Fruit fly (Drosophila melanogaster) whole organism, pupa: Measurements from ENCODE around the gene Rpp30.

Source experiments
- CG10348 ChIP-seq: fragments of 200-800 bp; sonication (Bioruptor generic); IDR thresholded peaks from 2 replicates; pipeline ENCODE4 v1.3.6; 2022; ENCODE audit warnings: missing biosample characterization, missing genetic modification characterization
- CG12605 ChIP-seq: fragments of 200-800 bp; sonication (Bioruptor generic); IDR thresholded peaks from 2 replicates; pipeline ENCODE4 v1.3.6; 2022; ENCODE audit warnings: missing biosample characterization, missing genetic modification characterization
- CG13204 ChIP-seq: fragments of 200-800 bp; sonication (Bioruptor generic); optimal IDR thresholded peaks from 2 replicates; lab custom pipeline; 2018; ENCODE audit warnings: missing biosample characterization, mild to moderate bottlenecking, missing genetic modification characterization, moderate library complexity
- CG14655 ChIP-seq: fragments of 200-800 bp; sonication (Bioruptor generic); optimal IDR thresholded peaks from 3 replicates; lab custom pipeline; 2017; ENCODE audit warnings: mild to moderate bottlenecking, missing biosample characterization, missing genetic modification reagents, missing genetic modification characterization
- CG15710 ChIP-seq: fragments of 200-800 bp; sonication (Bioruptor generic); optimal IDR thresholded peaks from 2 replicates; lab custom pipeline; 2018; ENCODE audit warnings: missing biosample characterization, mild to moderate bottlenecking, missing genetic modification characterization, moderate library complexity
- CG17806 ChIP-seq: fragments of 200-800 bp; sonication (Bioruptor generic); optimal IDR thresholded peaks from 2 replicates; lab custom pipeline; 2018; ENCODE audit warnings: missing biosample characterization, mild to moderate bottlenecking, missing genetic modification characterization, moderate library complexity
- CG32121 ChIP-seq: fragments of 200-800 bp; sonication (Bioruptor generic); IDR thresholded peaks from 2 replicates; pipeline ENCODE4 v1.3.6; 2022; ENCODE audit warnings: missing biosample characterization, missing genetic modification characterization
- CG34367 ChIP-seq: fragments of 200-800 bp; sonication (Bioruptor generic); optimal IDR thresholded peaks from 2 replicates; lab custom pipeline; 2018; ENCODE audit warnings: missing biosample characterization, mild to moderate bottlenecking, missing genetic modification characterization
- CG4496 ChIP-seq: fragments of 200-800 bp; sonication (Bioruptor generic); IDR thresholded peaks from 3 replicates; pipeline ENCODE4 v1.3.6; 2022; ENCODE audit warnings: missing biosample characterization, missing genetic modification characterization
- CG8159 ChIP-seq: fragments of 200-800 bp; sonication (Bioruptor generic); optimal IDR thresholded peaks from 3 replicates; lab custom pipeline; 2018; ENCODE audit warnings: missing biosample characterization, mild to moderate bottlenecking, missing genetic modification characterization, moderate library complexity
- CG8301 ChIP-seq: fragments of 200-800 bp; sonication (Bioruptor generic); optimal IDR thresholded peaks from 2 replicates; lab custom pipeline; 2018; ENCODE audit warnings: missing biosample characterization, mild to moderate bottlenecking, missing genetic modification characterization
- CG9948 ChIP-seq: fragments of 200-800 bp; sonication (Bioruptor generic); optimal IDR thresholded peaks from 2 replicates; lab custom pipeline; 2018; ENCODE audit warnings: missing biosample characterization, mild to moderate bottlenecking, missing genetic modification characterization, moderate library complexity
- D1 ChIP-seq: fragments of 200-800 bp; sonication (Bioruptor generic); optimal IDR thresholded peaks from 2 replicates; lab custom pipeline; 2018; ENCODE audit warnings: missing biosample characterization, mild to moderate bottlenecking, missing genetic modification characterization, moderate library complexity
- EcR ChIP-seq: fragments of 200-800 bp; sonication (Bioruptor generic); optimal IDR thresholded peaks from 3 replicates; lab custom pipeline; 2019; ENCODE audit warnings: missing biosample characterization, missing genetic modification characterization, mild to moderate bottlenecking, moderate library complexity, missing genetic modification reagents
- Ets98B ChIP-seq: fragments of 200-800 bp; sonication (Bioruptor generic); IDR thresholded peaks from 2 replicates; pipeline ENCODE4 v1.3.6; 2022; ENCODE audit warnings: missing biosample characterization, missing genetic modification characterization
- Pif1A ChIP-seq: fragments of 200-800 bp; sonication (Bioruptor generic); optimal IDR thresholded peaks from 3 replicates; lab custom pipeline; 2016; ENCODE audit warnings: missing biosample characterization, missing genetic modification characterization
- Pif1B ChIP-seq: fragments of 200-800 bp; sonication (Bioruptor generic); optimal IDR thresholded peaks from 3 replicates; lab custom pipeline; 2016; ENCODE audit warnings: missing biosample characterization, missing genetic modification characterization
- Snoo ChIP-seq: fragments of 200-800 bp; sonication (Bioruptor generic); optimal IDR thresholded peaks from 3 replicates; lab custom pipeline; 2017; ENCODE audit warnings: missing biosample characterization, mild to moderate bottlenecking, missing genetic modification characterization, inconsistent platforms
- fd96Ca ChIP-seq: fragments of 200-800 bp; sonication (Bioruptor generic); IDR thresholded peaks from 3 replicates; pipeline ENCODE4 v1.3.6; 2022; ENCODE audit warnings: missing biosample characterization, missing genetic modification characterization
- gl ChIP-seq: fragments of 200-800 bp; sonication (Bioruptor generic); optimal IDR thresholded peaks from 2 replicates; lab custom pipeline; 2018; ENCODE audit warnings: missing biosample characterization, mild to moderate bottlenecking, missing genetic modification characterization
- rn ChIP-seq: fragments of 200-800 bp; sonication (Bioruptor generic); IDR thresholded peaks from 2 replicates; pipeline ENCODE4 v1.3.6; 2022; ENCODE audit warnings: missing biosample characterization, missing genetic modification characterization

Rpp30 gene

DNA sequence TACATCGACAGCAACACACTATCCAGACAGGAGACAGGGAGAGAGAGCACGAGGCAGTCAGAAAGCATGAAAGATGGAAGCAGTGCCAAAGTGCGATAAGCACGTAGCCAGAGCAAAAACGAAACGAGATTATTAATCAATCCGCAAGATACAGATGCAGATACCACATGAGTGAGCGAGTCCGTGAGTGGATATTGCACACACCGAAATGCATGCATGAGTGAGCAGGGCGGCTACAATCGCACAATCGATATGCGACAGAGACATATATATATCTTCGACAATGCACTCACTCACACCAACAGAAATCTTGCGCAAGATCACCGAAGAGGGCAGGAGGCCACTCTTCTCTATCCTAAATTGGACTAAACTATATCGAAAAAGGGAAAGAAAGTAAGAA lies 29.3 kb downstream of the Rpp30 start:
- TF ChIP-seq CG4496 (GFP tag; lab: Robert Waterston, UW) = no peak
- no peak for TF ChIP-seq gl (tag; lab: Kevin White, UChicago)
- no peak for TF ChIP-seq CG32121 (GFP tag; lab: Robert Waterston, UW)
- no peak for TF ChIP-seq CG10348 (GFP tag; lab: Robert Waterston, UW)
- TF ChIP-seq CG14655 = no peak
- TF ChIP-seq CG9948 (tag; lab: Kevin White, UChicago) = no peak
- no peak for TF ChIP-seq CG12605 (GFP tag; lab: Robert Waterston, UW)
- no peak for TF ChIP-seq D1 (tag; lab: Kevin White, UChicago)
- TF ChIP-seq CG13204 = no peak
- TF ChIP-seq Ets98B = no peak
- no peak for TF ChIP-seq EcR
- no peak for TF ChIP-seq CG15710
- TF ChIP-seq fd96Ca (GFP tag; lab: Robert Waterston, UW) = no peak
- TF ChIP-seq Pif1B (GFP tag; lab: Kevin White, UChicago) = no peak
- no peak for TF ChIP-seq Snoo (tag; lab: Kevin White, UChicago)
- no peak for TF ChIP-seq CG8159 (tag; lab: Kevin White, UChicago)
- no peak for TF ChIP-seq CG34367
- no peak for TF ChIP-seq rn (GFP tag; lab: Robert Waterston, UW)
- TF ChIP-seq, all 21 proteins: peak for 0

dm6 chr2L:221939-222489 lies 30.2 kb downstream of the Rpp30 start:
- TF ChIP-seq CG14655 (no peak), CG4496 (GFP tag; lab: Robert Waterston, UW) (peak; percentile 66), EcR (peak; percentile 95), Pif1B (GFP tag; lab: Kevin White, UChicago) (peak; percentile 21), CG13204 (peak; percentile 75), fd96Ca (GFP tag; lab: Robert Waterston, UW) (no peak; the same call in 2 of the 3 replicates), Pif1A (GFP tag; lab: Kevin White, UChicago) (peak; percentile 34), CG12605 (GFP tag; lab: Robert Waterston, UW) (peak; percentile 14; the same call in 1 of the 2 replicates), Ets98B (peak; percentile 34; the same call in 1 of the 2 replicates)

dm6 chr2L:221152-221551 lies 31.0 kb downstream of the Rpp30 start:
- TF ChIP-seq CG12605 (GFP tag; lab: Robert Waterston, UW) = no peak
- TF ChIP-seq CG14655 = no peak
- no peak for TF ChIP-seq CG34367
- TF ChIP-seq CG15710 = no peak
- no peak for TF ChIP-seq Snoo (tag; lab: Kevin White, UChicago)
- TF ChIP-seq CG8301 (tag; lab: Kevin White, UChicago) = no peak
- TF ChIP-seq Ets98B = no peak
- no peak for TF ChIP-seq D1 (tag; lab: Kevin White, UChicago)
- TF ChIP-seq Pif1A (GFP tag; lab: Kevin White, UChicago) = no peak
- TF ChIP-seq CG8159 (tag; lab: Kevin White, UChicago) = no peak
- TF ChIP-seq CG4496 (GFP tag; lab: Robert Waterston, UW) = no peak
- TF ChIP-seq CG13204 = no peak

DNA sequence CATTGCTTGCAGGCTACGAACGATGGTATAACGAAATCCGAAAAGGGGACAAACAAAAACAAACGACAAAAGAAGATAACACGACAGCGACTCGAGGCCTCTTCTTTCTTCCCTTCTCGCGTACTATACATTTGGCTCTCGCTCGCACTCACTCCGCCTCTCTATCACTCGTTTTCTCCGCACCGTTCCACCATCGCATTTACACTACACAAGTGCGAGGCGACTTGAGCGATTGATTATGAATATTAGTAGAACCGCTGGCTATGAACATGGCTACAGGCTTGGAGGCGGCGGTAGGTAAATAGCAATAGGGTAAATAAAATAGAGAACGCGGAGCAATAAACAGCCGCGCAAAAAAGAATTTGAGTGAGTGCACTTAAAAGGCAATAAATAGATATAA lies 31.7 kb downstream of the Rpp30 start:
- TF ChIP-seq Pif1B (GFP tag; lab: Kevin White, UChicago) (no peak), CG13204 (no peak), rn (GFP tag; lab: Robert Waterston, UW) (no peak), CG10348 (GFP tag; lab: Robert Waterston, UW) (0 out of 2 replicates have a peak, but pooled peaks have one; percentile 16), CG9948 (tag; lab: Kevin White, UChicago) (no peak), D1 (tag; lab: Kevin White, UChicago) (no peak), CG12605 (GFP tag; lab: Robert Waterston, UW) (peak; percentile 37; the same call in 1 of the 2 replicates), CG4496 (GFP tag; lab: Robert Waterston, UW) (peak; percentile 28; the same call in 1 of the 3 replicates), Snoo (tag; lab: Kevin White, UChicago) (no peak), CG8159 (tag; lab: Kevin White, UChicago) (no peak), CG14655 (no peak), gl (tag; lab: Kevin White, UChicago) (no peak)

DNA sequence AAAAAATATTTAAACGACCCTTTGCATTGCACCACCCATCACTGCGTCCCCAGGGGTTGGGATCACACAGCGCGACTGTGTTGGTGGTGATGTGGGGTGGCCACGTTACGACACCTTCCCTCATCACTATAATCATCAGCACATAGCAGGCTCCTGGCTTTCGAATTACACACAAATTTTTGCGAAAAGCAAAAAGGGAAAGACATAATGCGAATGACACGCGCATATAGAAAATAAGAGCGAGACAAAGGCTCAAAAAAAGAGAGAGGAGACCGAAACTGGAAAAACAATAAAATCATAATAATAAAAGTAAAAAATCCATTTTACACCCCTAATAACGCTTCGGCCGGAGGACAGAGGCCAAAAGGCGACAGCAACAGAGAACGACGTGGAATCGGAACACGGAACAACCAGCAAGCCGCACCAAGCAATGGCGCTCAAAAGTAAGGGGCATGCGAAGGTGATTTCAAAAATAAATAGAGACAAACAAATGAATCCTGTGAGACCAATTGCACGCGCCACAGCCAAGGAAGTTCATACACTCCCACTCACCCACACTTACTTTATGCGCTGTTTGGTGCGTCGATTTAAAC lies 32.6 kb downstream of the Rpp30 start:
- TF ChIP-seq CG9948 (tag; lab: Kevin White, UChicago) = no peak
- no peak for TF ChIP-seq Pif1A (GFP tag; lab: Kevin White, UChicago)
- no peak for TF ChIP-seq CG10348 (GFP tag; lab: Robert Waterston, UW)
- TF ChIP-seq CG32121 (GFP tag; lab: Robert Waterston, UW) = no peak
- TF ChIP-seq Ets98B = no peak
- TF ChIP-seq CG8159 (tag; lab: Kevin White, UChicago) = no peak
- no peak for TF ChIP-seq CG8301 (tag; lab: Kevin White, UChicago)
- TF ChIP-seq Pif1B (GFP tag; lab: Kevin White, UChicago) = no peak
- no peak for TF ChIP-seq fd96Ca (GFP tag; lab: Robert Waterston, UW)
- TF ChIP-seq CG14655 = no peak
- no peak for TF ChIP-seq EcR
- TF ChIP-seq CG13204 = no peak
- TF ChIP-seq CG4496 (GFP tag; lab: Robert Waterston, UW) = no peak
- TF ChIP-seq CG34367 = no peak
- TF ChIP-seq CG12605 (GFP tag; lab: Robert Waterston, UW) = no peak
- TF ChIP-seq Snoo (tag; lab: Kevin White, UChicago) = no peak
- no peak for TF ChIP-seq D1 (tag; lab: Kevin White, UChicago)
- TF ChIP-seq CG15710 = no peak
- TF ChIP-seq CG17806 = no peak
